Fruit fly (Drosophila melanogaster): Measurements from ENCODE around the gene CG2233.

CG2233 gene

DNA sequence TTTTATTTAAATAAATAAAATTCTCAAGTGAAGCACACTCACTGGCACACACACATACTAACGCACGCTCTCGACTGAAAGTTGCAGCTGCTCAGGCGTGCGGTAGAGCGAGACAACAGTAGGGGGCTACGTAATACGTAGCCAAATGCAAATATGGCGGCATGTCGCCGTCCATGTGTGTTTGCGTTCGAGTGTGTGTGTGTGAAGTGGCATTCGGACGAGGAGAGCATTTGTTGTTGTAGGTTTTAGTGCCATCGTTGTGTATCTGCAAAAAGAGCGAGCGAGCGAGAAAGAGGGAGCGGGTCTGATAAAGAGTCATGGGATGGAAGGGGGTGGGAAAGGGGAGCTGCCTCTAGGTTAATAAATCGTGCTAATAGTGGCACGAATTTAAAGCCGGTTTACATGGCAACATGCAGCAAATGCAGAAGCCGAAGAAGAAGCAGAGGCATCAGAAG, 21.2 kb upstream of the CG2233 start (continued):
- TF ChIP-seq CG15514 (GFP tag; optimal IDR thresholded peaks at IDR 0.05): peak; percentile 25
- no peak for TF ChIP-seq CG11560 (tag; IDR thresholded peaks at IDR 0.05)
- no peak for TF ChIP-seq Mrtf (GFP tag; IDR thresholded peaks at IDR 0.05)
- no peak for TF ChIP-seq repo (GFP tag; optimal IDR thresholded peaks at IDR 0.05)
- no peak for TF ChIP-seq CrebB (tag; optimal IDR thresholded peaks at IDR 0.05)
- TF ChIP-seq CG32767 (GFP tag; IDR thresholded peaks at IDR 0.05): peak; percentile 64
- no peak for TF ChIP-seq HmgZ (tag; optimal IDR thresholded peaks at IDR 0.05)
- no peak for TF ChIP-seq ERR (GFP tag; optimal IDR thresholded peaks at IDR 0.05)
- no peak for TF ChIP-seq CG11723 (GFP tag; optimal IDR thresholded peaks at IDR 0.05)
- TF ChIP-seq CG2712 (tag; optimal IDR thresholded peaks at IDR 0.05): no peak
- no peak for TF ChIP-seq Lim3 (GFP tag; IDR thresholded peaks at IDR 0.05)
- no peak for TF ChIP-seq chm (GFP tag; IDR thresholded peaks at IDR 0.05)
- peak; percentile 12 for TF ChIP-seq CG6683 (GFP tag; optimal IDR thresholded peaks at IDR 0.05)
- TF ChIP-seq HLH54F (GFP tag; optimal IDR thresholded peaks at IDR 0.05): no peak
- TF ChIP-seq CG1233 (GFP tag; optimal IDR thresholded peaks at IDR 0.05): no peak
- TF ChIP-seq Meics (GFP tag; optimal IDR thresholded peaks at IDR 0.05): peak; percentile 15
- no peak for TF ChIP-seq ase (GFP tag; IDR thresholded peaks at IDR 0.05)
- no peak for TF ChIP-seq CG14014 (GFP tag; IDR thresholded peaks at IDR 0.05)
- no peak for TF ChIP-seq CG15601 (tag; optimal IDR thresholded peaks at IDR 0.05)
- TF ChIP-seq Opbp (GFP tag; IDR thresholded peaks at IDR 0.05; ENCODE audit: partially characterized antibody): peak; percentile 38; the same call in 1 of the 3 replicates
- no peak for TF ChIP-seq Blimp-1 (GFP tag; optimal IDR thresholded peaks at IDR 0.05)
- TF ChIP-seq scrt (GFP tag; optimal IDR thresholded peaks at IDR 0.05): no peak
- peak; percentile 19 for TF ChIP-seq cwo (GFP tag; optimal IDR thresholded peaks at IDR 0.05)
- peak; percentile 40 for TF ChIP-seq CG7987 (GFP tag; optimal IDR thresholded peaks at IDR 0.05)
- no peak for TF ChIP-seq Sox100B (GFP tag; optimal IDR thresholded peaks at IDR 0.05)
- no peak for TF ChIP-seq Dip2 (GFP tag; IDR thresholded peaks at IDR 0.05)
- TF ChIP-seq CHES-1-like (GFP tag; optimal IDR thresholded peaks at IDR 0.05): no peak
- TF ChIP-seq CG3838 (GFP tag; optimal IDR thresholded peaks at IDR 0.05): no peak
- no peak for TF ChIP-seq bigmax (GFP tag; optimal IDR thresholded peaks at IDR 0.05)
- TF ChIP-seq CG9727 (GFP tag; optimal IDR thresholded peaks at IDR 0.05): no peak
- no peak for TF ChIP-seq CG12744 (GFP tag; optimal IDR thresholded peaks at IDR 0.05)
- TF ChIP-seq CG18476 (GFP tag; optimal IDR thresholded peaks at IDR 0.05): no peak
- no peak for TF ChIP-seq HHEX (GFP tag; optimal IDR thresholded peaks at IDR 0.05)
- 0 out of 4 replicates have a peak, but pooled peaks have one; percentile 41 for TF ChIP-seq Dll (GFP tag; IDR thresholded peaks at IDR 0.05; ENCODE audit: partially characterized antibody)
- TF ChIP-seq CG6254 (GFP tag; optimal IDR thresholded peaks at IDR 0.05): no peak
- TF ChIP-seq sc (optimal IDR thresholded peaks at IDR 0.05): no peak
- TF ChIP-seq sc (GFP tag; optimal IDR thresholded peaks at IDR 0.05): no peak
- TF ChIP-seq ato (GFP tag; IDR thresholded peaks at IDR 0.05; ENCODE audit: partially characterized antibody): no peak
- no peak for TF ChIP-seq dan (GFP tag; IDR thresholded peaks at IDR 0.05)
- TF ChIP-seq Hr39 (optimal IDR thresholded peaks at IDR 0.05): no peak
- no peak for TF ChIP-seq CG1792 (GFP tag; optimal IDR thresholded peaks at IDR 0.05)
- no peak for TF ChIP-seq CG7963 (GFP tag; IDR thresholded peaks at IDR 0.05; ENCODE audit: partially characterized antibody)
- no peak for TF ChIP-seq Hsf (GFP tag; optimal IDR thresholded peaks at IDR 0.05)
- TF ChIP-seq luna (GFP tag; optimal IDR thresholded peaks at IDR 0.05): no peak
- no peak for TF ChIP-seq ftz-f1 (GFP tag; optimal IDR thresholded peaks at IDR 0.05)
- TF ChIP-seq pb (GFP tag; optimal IDR thresholded peaks at IDR 0.05): no peak
- no peak for TF ChIP-seq Ada2b (GFP tag; IDR thresholded peaks at IDR 0.05)
- TF ChIP-seq Dp (GFP tag; optimal IDR thresholded peaks at IDR 0.05): no peak
- no peak for TF ChIP-seq CG11695 (GFP tag; IDR thresholded peaks at IDR 0.05)
- TF ChIP-seq Lpt (GFP tag; optimal IDR thresholded peaks at IDR 0.05): no peak

All from whole organism, embryonic.